In the genomic region with DNA sequence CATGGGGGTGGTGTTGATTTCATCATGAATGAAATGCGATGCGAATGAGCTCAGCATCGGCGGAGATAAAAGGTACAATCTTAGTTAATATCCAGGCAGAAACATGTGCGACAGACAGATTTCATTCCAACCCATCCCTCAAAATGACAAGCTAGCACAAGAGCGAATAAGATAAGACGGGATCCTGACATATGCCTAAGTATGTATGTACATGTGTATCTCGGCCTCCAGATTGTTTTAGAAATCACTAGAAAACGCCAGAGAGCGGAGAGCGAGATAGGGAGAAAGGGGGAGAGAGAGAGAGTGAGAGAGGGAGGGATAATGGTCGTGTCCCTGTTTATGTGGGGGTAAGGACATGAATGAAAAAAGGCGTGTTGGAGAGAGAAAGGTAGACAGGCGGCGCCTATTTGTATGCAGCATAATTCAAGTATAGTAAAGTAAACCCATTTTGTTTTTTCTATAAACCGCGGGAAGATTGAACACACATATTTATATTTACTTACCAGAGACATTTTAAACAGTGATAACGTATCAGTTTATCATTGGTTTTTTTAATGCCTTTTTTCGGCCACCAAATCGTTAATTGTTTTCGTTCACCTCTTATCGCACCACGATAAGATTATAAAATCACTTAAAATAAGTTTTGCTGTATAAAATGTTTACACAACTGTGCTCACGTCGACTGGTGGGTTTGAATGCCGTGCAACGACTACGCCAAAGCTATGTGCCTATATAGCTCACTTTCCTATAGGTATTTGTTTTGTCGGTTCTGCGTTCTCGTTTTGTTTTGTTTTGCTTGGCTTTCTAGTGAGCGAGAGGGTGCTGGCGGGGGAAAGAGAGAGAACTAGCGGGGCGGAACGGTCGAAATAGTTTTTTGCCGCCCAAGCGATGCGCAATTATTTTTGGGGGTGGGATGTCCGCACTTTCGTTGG, we compare ENCODE assay signal across 1 fruit fly cellular context.
TF ChIP-seq lines count a peak whose summit lies in the region.

No protein-coding gene starts in this region.

TF ChIP-seq in whole organism, embryonic, 481 proteins besides CTCF, POLR2A, EP300 and RAD21 (continued from another document):
- peak; percentile 44 for TF ChIP-seq caup (GFP tag; optimal IDR thresholded peaks at IDR 0.05; lab: Kevin White, UChicago; ENCODE audit: severe bottlenecking)
- peak; percentile 20 for TF ChIP-seq CHES-1-like (GFP tag; optimal IDR thresholded peaks at IDR 0.05; lab: Kevin White, UChicago)
- peak; percentile 26; the same call in 1 of the 2 replicates for TF ChIP-seq vvl (GFP tag; IDR thresholded peaks at IDR 0.05; lab: Robert Waterston, UW)
- TF ChIP-seq dmrt99B (tag; optimal IDR thresholded peaks at IDR 0.05; lab: Kevin White, UChicago) = peak; percentile 35
- TF ChIP-seq ranshi (GFP tag; IDR thresholded peaks at IDR 0.05; lab: Robert Waterston, UW) = 0 out of 2 replicates have a peak, but pooled peaks have one; percentile 19
- TF ChIP-seq vfl (GFP tag; optimal IDR thresholded peaks at IDR 0.05; lab: Kevin White, UChicago) = peak; percentile 30
- TF ChIP-seq kni (GFP tag; optimal IDR thresholded peaks at IDR 0.05; lab: Kevin White, UChicago) = peak; percentile 73
- peak; percentile 64 for TF ChIP-seq CG13624 (GFP tag; optimal IDR thresholded peaks at IDR 0.05; lab: Kevin White, UChicago)
- TF ChIP-seq Max (GFP tag; optimal IDR thresholded peaks at IDR 0.05; lab: Kevin White, UChicago) = no peak
- TF ChIP-seq Dbx (GFP tag; IDR thresholded peaks at IDR 0.05; lab: Robert Waterston, UW) = peak; percentile 75
- TF ChIP-seq CG2199 (GFP tag; IDR thresholded peaks at IDR 0.05; lab: Robert Waterston, UW) = peak; percentile 64; the same call in 2 of the 3 replicates
- peak; percentile 59 for TF ChIP-seq CG2678 (tag; optimal IDR thresholded peaks at IDR 0.05; lab: Kevin White, UChicago)
- peak; percentile 66 for TF ChIP-seq CG12071 (GFP tag; optimal IDR thresholded peaks at IDR 0.05; lab: Kevin White, UChicago)
- 0 out of 2 replicates have a peak, but pooled peaks have one; percentile 15 for TF ChIP-seq sna (GFP tag; IDR thresholded peaks at IDR 0.05; lab: Robert Waterston, UW; ENCODE audit: partially characterized antibody)
- no peak for TF ChIP-seq CG9876 (GFP tag; optimal IDR thresholded peaks at IDR 0.05; lab: Kevin White, UChicago)
- TF ChIP-seq odd (GFP tag; optimal IDR thresholded peaks at IDR 0.05; lab: Kevin White, UChicago) = peak; percentile 63
- TF ChIP-seq D (optimal IDR thresholded peaks at IDR 0.05; lab: Kevin White, UChicago) = peak; percentile 3
- no peak for TF ChIP-seq D (GFP tag; optimal IDR thresholded peaks at IDR 0.05; lab: Kevin White, UChicago)
- TF ChIP-seq Meics (GFP tag; optimal IDR thresholded peaks at IDR 0.05; lab: Kevin White, UChicago) = peak; percentile 44
- TF ChIP-seq gsb-n (tag; optimal IDR thresholded peaks at IDR 0.05; lab: Kevin White, UChicago) = peak; percentile 3
- TF ChIP-seq GATAe (GFP tag; conservative IDR thresholded peaks at IDR 0.05; lab: Robert Waterston, UW) = peak; percentile 90
- peak; percentile 72 for TF ChIP-seq run (tag; optimal IDR thresholded peaks at IDR 0.05; lab: Kevin White, UChicago)
- TF ChIP-seq CG18599 (GFP tag; optimal IDR thresholded peaks at IDR 0.05; lab: Kevin White, UChicago) = peak; percentile 53
- peak; percentile 57 for TF ChIP-seq fd64A (GFP tag; optimal IDR thresholded peaks at IDR 0.05; lab: Kevin White, UChicago)
- peak; percentile 18 for TF ChIP-seq CG7839 (tag; optimal IDR thresholded peaks at IDR 0.05; lab: Kevin White, UChicago)
- peak; percentile 9 for TF ChIP-seq grau (tag; optimal IDR thresholded peaks at IDR 0.05; lab: Kevin White, UChicago)
- TF ChIP-seq nerfin-1 (tag; optimal IDR thresholded peaks at IDR 0.05; lab: Kevin White, UChicago) = peak; percentile 94
- no peak for TF ChIP-seq luna (GFP tag; optimal IDR thresholded peaks at IDR 0.05; lab: Kevin White, UChicago)
- TF ChIP-seq chm (GFP tag; IDR thresholded peaks at IDR 0.05; lab: Robert Waterston, UW) = peak; percentile 81
- TF ChIP-seq Fer3 (tag; optimal IDR thresholded peaks at IDR 0.05; lab: Kevin White, UChicago) = peak; percentile 51
- TF ChIP-seq Asciz (GFP tag; optimal IDR thresholded peaks at IDR 0.05; lab: Kevin White, UChicago) = peak; percentile 47
- peak; percentile 57 for TF ChIP-seq CG15601 (tag; optimal IDR thresholded peaks at IDR 0.05; lab: Kevin White, UChicago)
- TF ChIP-seq CG12391 (tag; optimal IDR thresholded peaks at IDR 0.05; lab: Kevin White, UChicago) = peak; percentile 22
- TF ChIP-seq wek (GFP tag; optimal IDR thresholded peaks at IDR 0.05; lab: Kevin White, UChicago) = peak; percentile 43
- TF ChIP-seq CG18262 (tag; optimal IDR thresholded peaks at IDR 0.05; lab: Kevin White, UChicago) = peak; percentile 35
- peak; percentile 53 for TF ChIP-seq Drgx (GFP tag; IDR thresholded peaks at IDR 0.05; lab: Robert Waterston, UW)
- TF ChIP-seq pita (GFP tag; optimal IDR thresholded peaks at IDR 0.05; lab: Kevin White, UChicago) = no peak
- TF ChIP-seq Awh (GFP tag; IDR thresholded peaks at IDR 0.05; lab: Robert Waterston, UW) = no peak
- TF ChIP-seq MTF-1 (GFP tag; optimal IDR thresholded peaks at IDR 0.05; lab: Kevin White, UChicago; ENCODE audit: borderline replicate concordance) = peak; percentile 47
- TF ChIP-seq CG30431 (GFP tag; optimal IDR thresholded peaks at IDR 0.05; lab: Kevin White, UChicago) = no peak
- peak; percentile 12; the same call in 1 of the 2 replicates for TF ChIP-seq lmd (GFP tag; IDR thresholded peaks at IDR 0.05; lab: Robert Waterston, UW)
- peak; percentile 82 for TF ChIP-seq grn (GFP tag; optimal IDR thresholded peaks at IDR 0.05; lab: Kevin White, UChicago)
- no peak for TF ChIP-seq pan (optimal IDR thresholded peaks at IDR 0.05; lab: Kevin White, UChicago)
- TF ChIP-seq pan (GFP tag; optimal IDR thresholded peaks at IDR 0.05 in 1 of 2, IDR thresholded peaks at IDR 0.05 in 1 of 2) = peak in 1 of 2 experiments; percentile 37
- TF ChIP-seq trem (tag; optimal IDR thresholded peaks at IDR 0.05; lab: Kevin White, UChicago) = no peak
- peak; percentile 74 for TF ChIP-seq CG1832 (GFP tag; optimal IDR thresholded peaks at IDR 0.05; lab: Kevin White, UChicago)
- TF ChIP-seq CG14965 (GFP tag; optimal IDR thresholded peaks at IDR 0.05; lab: Kevin White, UChicago; ENCODE audit: borderline replicate concordance) = no peak
- peak; percentile 23 for TF ChIP-seq abd-A (tag; optimal IDR thresholded peaks at IDR 0.05; lab: Kevin White, UChicago)
- peak; percentile 9 for TF ChIP-seq CG15269 (tag; optimal IDR thresholded peaks at IDR 0.05; lab: Kevin White, UChicago)
- peak in 1 of 3 experiments; percentile 12 for TF ChIP-seq lola (GFP tag; optimal IDR thresholded peaks at IDR 0.05; lab: Kevin White, UChicago)
- TF ChIP-seq CG5180 (GFP tag; optimal IDR thresholded peaks at IDR 0.05; lab: Kevin White, UChicago) = peak; percentile 40
- TF ChIP-seq al (GFP tag; IDR thresholded peaks at IDR 0.05; lab: Robert Waterston, UW) = 0 out of 2 replicates have a peak, but pooled peaks have one; percentile 25
- TF ChIP-seq CG8359 (GFP tag; optimal IDR thresholded peaks at IDR 0.05; lab: Kevin White, UChicago; ENCODE audit: borderline replicate concordance) = peak; percentile 27
- TF ChIP-seq unc-4 (GFP tag; IDR thresholded peaks at IDR 0.05; lab: Robert Waterston, UW; ENCODE audit: partially characterized antibody) = peak; percentile 19; the same call in 1 of the 2 replicates
- TF ChIP-seq Camta (GFP tag; optimal IDR thresholded peaks at IDR 0.05; lab: Kevin White, UChicago) = no peak
- TF ChIP-seq Elba2 (GFP tag; optimal IDR thresholded peaks at IDR 0.05; lab: Kevin White, UChicago) = peak; percentile 59
- TF ChIP-seq HLHmδ (GFP tag; optimal IDR thresholded peaks at IDR 0.05; lab: Kevin White, UChicago) = peak; percentile 9
- peak; percentile 76 for TF ChIP-seq Deaf1 (tag; optimal IDR thresholded peaks at IDR 0.05; lab: Kevin White, UChicago)
- TF ChIP-seq lbe (GFP tag; optimal IDR thresholded peaks at IDR 0.05; lab: Kevin White, UChicago) = no peak
- TF ChIP-seq salm (tag; optimal IDR thresholded peaks at IDR 0.05; lab: Kevin White, UChicago) = peak; percentile 34
- TF ChIP-seq rib (GFP tag; IDR thresholded peaks at IDR 0.05; lab: Robert Waterston, UW) = peak; percentile 38; the same call in 1 of the 2 replicates
- no peak for TF ChIP-seq Bdp1 (GFP tag; optimal IDR thresholded peaks at IDR 0.05; lab: Kevin White, UChicago)
- TF ChIP-seq CG17568 (GFP tag; optimal IDR thresholded peaks at IDR 0.05; lab: Kevin White, UChicago) = peak; percentile 58
- peak; percentile 19 for TF ChIP-seq CG6254 (GFP tag; optimal IDR thresholded peaks at IDR 0.05; lab: Kevin White, UChicago)
- TF ChIP-seq Xrp1 (GFP tag; IDR thresholded peaks at IDR 0.05; lab: Robert Waterston, UW) = peak; percentile 49; the same call in 1 of the 2 replicates
- no peak for TF ChIP-seq lov (optimal IDR thresholded peaks at IDR 0.05; lab: Kevin White, UChicago)
- TF ChIP-seq lov (GFP tag; IDR thresholded peaks at IDR 0.05; lab: Robert Waterston, UW) = peak; percentile 31; the same call in 2 of the 3 replicates
- peak; percentile 1 for TF ChIP-seq oc (tag; optimal IDR thresholded peaks at IDR 0.05; lab: Kevin White, UChicago)
- peak; percentile 72 for TF ChIP-seq CG6813 (GFP tag; optimal IDR thresholded peaks at IDR 0.05; lab: Kevin White, UChicago)
- peak; percentile 8 for TF ChIP-seq CG8281 (tag; optimal IDR thresholded peaks at IDR 0.05; lab: Kevin White, UChicago)
- 0 out of 3 replicates have a peak, but pooled peaks have one; percentile 17 for TF ChIP-seq z (GFP tag; IDR thresholded peaks at IDR 0.05; lab: Robert Waterston, UW)
- TF ChIP-seq sob (GFP tag; IDR thresholded peaks at IDR 0.05; lab: Robert Waterston, UW) = peak; percentile 46; the same call in 1 of the 2 replicates
- peak; percentile 37 for TF ChIP-seq pros (GFP tag; optimal IDR thresholded peaks at IDR 0.05; lab: Kevin White, UChicago)
- peak in 1 of 2 experiments; percentile 52 for TF ChIP-seq Eip74EF (GFP tag; optimal IDR thresholded peaks at IDR 0.05; lab: Kevin White, UChicago)
